Fruit fly (Drosophila melanogaster): ENCODE results near the gene CG12105.

dm6 chr3L:1653752-1654151 lies 38.2 kb upstream of the CG12105 start:
- TF ChIP-seq CG8119 (GFP tag; IDR thresholded peaks at IDR 0.05) (no peak), Ets21C (GFP tag; optimal IDR thresholded peaks at IDR 0.05) (no peak), Hr38 (GFP tag; optimal IDR thresholded peaks at IDR 0.05) (no peak), net (GFP tag; optimal IDR thresholded peaks at IDR 0.05) (no peak), CG15336 (GFP tag; IDR thresholded peaks at IDR 0.05) (no peak), CG4318 (GFP tag; optimal IDR thresholded peaks at IDR 0.05) (no peak), dac (GFP tag; optimal IDR thresholded peaks at IDR 0.05) (no peak), Gug (GFP tag; IDR thresholded peaks at IDR 0.05) (no peak)

All from whole organism, prepupa.